Worm (Caenorhabditis elegans) whole organism, L2 larva: ENCODE data around the gene fut-4.
A peak's percentile ranks its signal among the peaks of the same experiment; 100 is the strongest.

Experiments
- C34F6.9 ChIP-seq: fragments of 150-350 bp; optimal IDR thresholded peaks from 2 replicates; lab custom pipeline; 2014; ENCODE audit warnings: missing biosample characterization, missing genetic modification characterization
- alr-1 ChIP-seq: fragments of 150-350 bp; optimal IDR thresholded peaks from 2 replicates; lab custom pipeline; 2014; ENCODE audit warnings: missing biosample characterization, missing genetic modification characterization
- aly-2 ChIP-seq: fragments of 150-350 bp; optimal IDR thresholded peaks from 2 replicates; lab custom pipeline; 2014; ENCODE audit warnings: missing biosample characterization, missing genetic modification characterization
- blmp-1 ChIP-seq: sonication (generic microtip); optimal IDR thresholded peaks from 2 replicates; lab custom pipeline; 2017; ENCODE audit warnings: missing genetic modification characterization, mild to moderate bottlenecking, missing compliant biosample characterization, antibody characterized with exemption, moderate library complexity; ENCODE audit not compliant: insufficient read depth
- ceh-16 ChIP-seq: fragments of 150-350 bp; optimal IDR thresholded peaks from 2 replicates; lab custom pipeline; 2014; ENCODE audit warnings: missing biosample characterization, missing genetic modification characterization
- ceh-82 ChIP-seq: fragments of 150-350 bp; optimal IDR thresholded peaks from 2 replicates; lab custom pipeline; 2014; ENCODE audit warnings: missing biosample characterization, missing genetic modification characterization
- dmd-4 ChIP-seq: sonication (generic microtip); optimal IDR thresholded peaks from 2 replicates; lab custom pipeline; 2017; ENCODE audit warnings: missing biosample characterization, missing genetic modification characterization
- egl-27 ChIP-seq: sonication (generic microtip); optimal IDR thresholded peaks from 3 replicates; lab custom pipeline; 2017; ENCODE audit warnings: missing biosample characterization, missing genetic modification reagents, missing genetic modification characterization
- elt-1 ChIP-seq: fragments of 150-350 bp; optimal IDR thresholded peaks from 2 replicates; lab custom pipeline; 2014; ENCODE audit warnings: missing biosample characterization, missing genetic modification characterization
- fos-1 ChIP-seq: fragments of 150-350 bp; optimal IDR thresholded peaks from 2 replicates; lab custom pipeline; 2014; ENCODE audit warnings: missing biosample characterization, missing genetic modification characterization
- lin-11 ChIP-seq: fragments of 150-350 bp; sonication (generic microtip); optimal IDR thresholded peaks from 2 replicates; lab custom pipeline; 2014; ENCODE audit warnings: missing biosample characterization, missing genetic modification characterization, inconsistent platforms, mixed read lengths
- lin-13 ChIP-seq: fragments of 150-350 bp; optimal IDR thresholded peaks from 2 replicates; lab custom pipeline; 2014; ENCODE audit warnings: missing biosample characterization, missing genetic modification reagents, missing genetic modification characterization
- lin-39 ChIP-seq: fragments of 150-350 bp; optimal IDR thresholded peaks from 2 replicates; lab custom pipeline; 2014; ENCODE audit warnings: missing biosample characterization, missing genetic modification reagents, missing genetic modification characterization
- lsy-2 ChIP-seq, 2 experiments: fragments of 150-350 bp in 1 of 2; sonication (generic microtip) in 1 of 2; optimal IDR thresholded peaks; 2 replicates each; lab custom pipeline; 2014 to 2017; ENCODE audit warnings: missing biosample characterization in 2 of 2, missing genetic modification characterization in 2 of 2
- mab-5 ChIP-seq: fragments of 150-350 bp; optimal IDR thresholded peaks from 2 replicates; lab custom pipeline; 2014; ENCODE audit warnings: missing biosample characterization, missing genetic modification characterization
- mbf-1 ChIP-seq: sonication (generic microtip); optimal IDR thresholded peaks from 2 replicates; lab custom pipeline; 2017; ENCODE audit warnings: missing biosample characterization, missing genetic modification characterization
- mdl-1 ChIP-seq, 2 experiments: fragments of 150-350 bp in 1 of 2; sonication (generic microtip) in 1 of 2; optimal IDR thresholded peaks; 2 replicates each; lab custom pipeline; 2017; ENCODE audit warnings: missing biosample characterization in 2 of 2, missing genetic modification characterization in 2 of 2
- nhr-10 ChIP-seq: sonication (generic microtip); optimal IDR thresholded peaks from 2 replicates; lab custom pipeline; 2017; ENCODE audit warnings: missing biosample characterization, missing genetic modification characterization
- nhr-11 ChIP-seq: fragments of 150-350 bp; optimal IDR thresholded peaks from 2 replicates; lab custom pipeline; 2014; ENCODE audit warnings: missing biosample characterization, missing genetic modification characterization
- nhr-12 ChIP-seq: fragments of 150-350 bp; optimal IDR thresholded peaks from 2 replicates; lab custom pipeline; 2014; ENCODE audit warnings: missing biosample characterization, missing genetic modification characterization
- nhr-129 ChIP-seq: fragments of 150-350 bp; optimal IDR thresholded peaks from 2 replicates; lab custom pipeline; 2014; ENCODE audit warnings: missing biosample characterization, missing genetic modification characterization
- nhr-21 ChIP-seq: fragments of 150-350 bp; optimal IDR thresholded peaks from 2 replicates; lab custom pipeline; 2014; ENCODE audit warnings: missing biosample characterization, missing genetic modification characterization
- nhr-25 ChIP-seq: fragments of 150-350 bp; sonication (generic microtip); optimal IDR thresholded peaks from 3 replicates; lab custom pipeline; 2014; ENCODE audit warnings: missing biosample characterization, missing genetic modification characterization
- nhr-6 ChIP-seq: fragments of 150-350 bp; optimal IDR thresholded peaks from 2 replicates; lab custom pipeline; 2014; ENCODE audit warnings: missing biosample characterization, missing genetic modification characterization
- nhr-77 ChIP-seq: fragments of 150-350 bp; optimal IDR thresholded peaks from 2 replicates; lab custom pipeline; 2014; ENCODE audit warnings: missing biosample characterization, missing genetic modification characterization
- sem-4 ChIP-seq: fragments of 150-350 bp; optimal IDR thresholded peaks from 2 replicates; lab custom pipeline; 2014; ENCODE audit warnings: missing biosample characterization, missing genetic modification reagents, missing genetic modification characterization
- skn-1 ChIP-seq: sonication (generic microtip); optimal IDR thresholded peaks from 2 replicates; lab custom pipeline; 2017; ENCODE audit warnings: missing biosample characterization, missing genetic modification characterization
- sma-3 ChIP-seq: sonication (generic microtip); optimal IDR thresholded peaks from 2 replicates; lab custom pipeline; 2016; ENCODE audit warnings: missing genetic modification reagents, missing genetic modification characterization, missing compliant biosample characterization
- sma-9 ChIP-seq, 2 experiments: fragments of 150-350 bp in 1 of 2; sonication (generic microtip) in 1 of 2; optimal IDR thresholded peaks; 2 replicates each; lab custom pipeline; 2014 to 2016; ENCODE audit warnings: missing genetic modification characterization in 2 of 2, mild to moderate bottlenecking in 1 of 2, missing biosample characterization in 1 of 2, missing compliant biosample characterization in 1 of 2, missing genetic modification reagents in 1 of 2, moderate library complexity in 1 of 2
- snpc-4 ChIP-seq: fragments of 150-350 bp; optimal IDR thresholded peaks from 2 replicates; lab custom pipeline; 2014; ENCODE audit warnings: missing biosample characterization, missing genetic modification characterization
- unc-39 ChIP-seq: fragments of 150-350 bp; optimal IDR thresholded peaks from 2 replicates; lab custom pipeline; 2014; ENCODE audit warnings: missing biosample characterization, missing genetic modification characterization
- unc-62 ChIP-seq: fragments of 150-350 bp; optimal IDR thresholded peaks from 2 replicates; lab custom pipeline; 2014; ENCODE audit warnings: missing biosample characterization, missing genetic modification reagents, missing genetic modification characterization
- zag-1 ChIP-seq: fragments of 150-350 bp; optimal IDR thresholded peaks from 2 replicates; lab custom pipeline; 2014; ENCODE audit warnings: missing biosample characterization, missing genetic modification characterization
- ztf-11 ChIP-seq: sonication (generic microtip); optimal IDR thresholded peaks from 2 replicates; lab custom pipeline; 2017; ENCODE audit warnings: missing biosample characterization, missing genetic modification characterization

fut-4 gene

ce11 chrII:2800550-2801233 lies 21.6 kb downstream of the fut-4 start, which contains the start of gene nhr-119 (continued):
- TF ChIP-seq unc-62 (GFP tag; lab: Kevin White, UChicago) (peak; percentile 47), egl-27 (tag; lab: Kevin White, UChicago) (peak; percentile 77), elt-1 (tag; lab: Kevin White, UChicago) (peak; percentile 63), sem-4 (peak; percentile 27), lin-11 (tag; lab: Kevin White, UChicago) (no peak), mab-5 (peak; percentile 15)

ce11 chrII:2797951-2798350 lies 24.4 kb downstream of the fut-4 start:
- TF ChIP-seq nhr-11 (no peak), mbf-1 (tag; lab: Kevin White, UChicago) (no peak), alr-1 (no peak), lin-39 (tag; lab: Kevin White, UChicago) (no peak), elt-1 (tag; lab: Kevin White, UChicago) (no peak), dmd-4 (tag; lab: Kevin White, UChicago) (no peak), mdl-1 (tag; optimal IDR thresholded peaks at IDR 0.05; lab: Kevin White, UChicago) (no peak), ceh-82 (tag; lab: Kevin White, UChicago) (no peak), unc-39 (tag; lab: Kevin White, UChicago) (no peak), sem-4 (no peak), nhr-6 (tag; lab: Kevin White, UChicago) (no peak), lin-11 (tag; lab: Kevin White, UChicago) (no peak)
- TF ChIP-seq, all 48 proteins: peak for 0

ce11 chrII:2796431-2796830 lies 25.9 kb downstream of the fut-4 start:
- TF ChIP-seq mdl-1 (tag; optimal IDR thresholded peaks at IDR 0.05; lab: Kevin White, UChicago) (no peak), nhr-12 (no peak), nhr-11 (no peak), nhr-6 (tag; lab: Kevin White, UChicago) (no peak), C34F6.9 (tag; lab: Kevin White, UChicago) (no peak), lin-13 (GFP tag; lab: Kevin White, UChicago) (no peak), ceh-82 (tag; lab: Kevin White, UChicago) (no peak), zag-1 (tag; lab: Kevin White, UChicago) (no peak), ceh-16 (no peak), sem-4 (no peak), snpc-4 (tag; lab: Kevin White, UChicago) (no peak)
- TF ChIP-seq, all 48 proteins: peak for 0

- TF ChIP-seq ceh-16, result no peak
- TF ChIP-seq ceh-82 (tag; lab: Kevin White, UChicago), result no peak
- no peak for TF ChIP-seq lsy-2 (tag; optimal IDR thresholded peaks at IDR 0.05; lab: Kevin White, UChicago)
- TF ChIP-seq egl-27 (tag; lab: Kevin White, UChicago), result no peak
- TF ChIP-seq elt-1 (tag; lab: Kevin White, UChicago), result no peak
- TF ChIP-seq aly-2 (tag; lab: Kevin White, UChicago), result no peak
- TF ChIP-seq nhr-11, result no peak
- TF ChIP-seq fos-1, result no peak
- no peak for TF ChIP-seq nhr-25 (tag; lab: Kevin White, UChicago)
- no peak for TF ChIP-seq nhr-129 (tag; lab: Kevin White, UChicago)
- TF ChIP-seq C34F6.9 (tag; lab: Kevin White, UChicago), result no peak
Measured at ce11 chrII:2795413-2795812, 26.9 kb downstream of the fut-4 start.

ce11 chrII:2791693-2792092 lies 30.6 kb downstream of the fut-4 start:
- no peak for TF ChIP-seq blmp-1 (tag; lab: Kevin White, UChicago)

ce11 chrII:2787849-2788248 lies 34.5 kb downstream of the fut-4 start:
- no peak for TF ChIP-seq nhr-77
- no peak for TF ChIP-seq nhr-10 (tag; lab: Kevin White, UChicago)
- no peak for TF ChIP-seq mbf-1 (tag; lab: Kevin White, UChicago)
- no peak for TF ChIP-seq skn-1 (tag; lab: Kevin White, UChicago)
- TF ChIP-seq unc-39 (tag; lab: Kevin White, UChicago), result no peak
- no peak for TF ChIP-seq snpc-4 (tag; lab: Kevin White, UChicago)
- no peak for TF ChIP-seq lin-39 (tag; lab: Kevin White, UChicago)
- TF ChIP-seq C34F6.9 (tag; lab: Kevin White, UChicago), result no peak
- no peak for TF ChIP-seq nhr-12
- TF ChIP-seq sma-3 (GFP tag; lab: Kevin White, UChicago), result no peak
- no peak for TF ChIP-seq nhr-21 (tag; lab: Kevin White, UChicago)
- no peak for TF ChIP-seq elt-1 (tag; lab: Kevin White, UChicago)
- TF ChIP-seq alr-1, result no peak
- TF ChIP-seq lsy-2 (tag; optimal IDR thresholded peaks at IDR 0.05; lab: Kevin White, UChicago), result no peak
- TF ChIP-seq ztf-11, result no peak
- no peak for TF ChIP-seq blmp-1 (tag; lab: Kevin White, UChicago)
- no peak for TF ChIP-seq sma-9 (GFP tag; optimal IDR thresholded peaks at IDR 0.05; lab: Kevin White, UChicago)
- no peak for TF ChIP-seq sma-9 (tag; optimal IDR thresholded peaks at IDR 0.05; lab: Kevin White, UChicago)
